Fruit fly (Drosophila melanogaster) whole organism, adult: ENCODE results near the gene primo-2.

Experiments
- CG14711 ChIP-seq: fragments of 200-800 bp; sonication (Bioruptor generic); optimal IDR thresholded peaks from 2 replicates; lab custom pipeline; 2018; ENCODE audit warnings: missing biosample characterization, mild to moderate bottlenecking, missing genetic modification characterization, moderate library complexity
- CG33017 ChIP-seq: fragments of 200-800 bp; sonication (Bioruptor generic); optimal IDR thresholded peaks from 2 replicates; lab custom pipeline; 2018; ENCODE audit warnings: missing biosample characterization, mild to moderate bottlenecking, missing genetic modification characterization, moderate library complexity
- Clk ChIP-seq: fragments of 200-800 bp; sonication (Bioruptor generic); optimal IDR thresholded peaks from 2 replicates; lab custom pipeline; 2017; ENCODE audit warnings: missing biosample characterization, missing genetic modification characterization
- Crg-1 ChIP-seq: fragments of 200-800 bp; sonication (Bioruptor generic); optimal IDR thresholded peaks from 2 replicates; lab custom pipeline; 2016; ENCODE audit warnings: missing biosample characterization, missing genetic modification characterization
- bab1 ChIP-seq: fragments of 200-800 bp; sonication (Bioruptor generic); optimal IDR thresholded peaks from 3 replicates; lab custom pipeline; 2019; ENCODE audit warnings: missing biosample characterization, mild to moderate bottlenecking, missing genetic modification characterization, moderate library complexity
- ovo ChIP-seq: fragments of 200-800 bp; sonication (Bioruptor generic); optimal IDR thresholded peaks from 2 replicates; lab custom pipeline; 2016; ENCODE audit warnings: missing biosample characterization, missing genetic modification characterization
- toe ChIP-seq: fragments of 200-800 bp; sonication (Bioruptor generic); optimal IDR thresholded peaks from 2 replicates; lab custom pipeline; 2016; ENCODE audit warnings: missing biosample characterization, missing genetic modification characterization

DNA sequence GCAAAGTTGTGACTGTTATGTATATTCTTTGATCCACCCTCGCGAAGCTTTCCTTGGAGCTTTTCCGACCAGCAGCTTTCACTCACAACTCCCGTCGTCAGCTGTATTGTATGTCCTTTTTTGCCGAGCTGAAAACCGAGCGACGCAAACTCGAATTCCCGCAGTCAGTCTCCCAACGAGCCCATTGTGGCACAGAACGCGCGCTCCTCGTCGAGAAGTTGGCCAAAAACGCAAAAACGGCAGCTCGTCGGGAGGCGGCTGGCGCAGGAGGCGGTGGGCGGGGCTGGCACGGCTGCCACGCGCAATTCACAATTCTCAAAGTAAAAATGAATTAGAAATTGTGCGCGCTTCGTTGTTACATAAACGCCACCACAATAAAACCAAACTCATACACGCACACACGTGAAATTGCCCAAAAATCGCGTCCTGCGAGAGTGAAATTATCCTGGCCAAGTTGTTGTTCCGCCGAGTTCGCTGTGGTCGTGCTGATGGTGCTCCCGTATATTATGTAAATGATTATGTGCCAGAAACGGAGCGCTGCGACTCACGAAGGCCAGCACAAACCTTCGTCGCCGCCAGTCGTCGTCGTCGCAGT is 23.8 kb upstream of the primo-2 start:
- no peak for TF ChIP-seq ovo (GFP tag; lab: Kevin White, UChicago)
- no peak for TF ChIP-seq CG14711 (tag; lab: Kevin White, UChicago)
- TF ChIP-seq toe (GFP tag; lab: Kevin White, UChicago) = no peak
- no peak for TF ChIP-seq Crg-1 (GFP tag; lab: Kevin White, UChicago)
- no peak for TF ChIP-seq bab1 (GFP tag; lab: Kevin White, UChicago)
- TF ChIP-seq CG33017 (tag; lab: Kevin White, UChicago) = no peak
- no peak for TF ChIP-seq Clk (GFP tag; lab: Kevin White, UChicago)
